Fruit fly (Drosophila melanogaster): ENCODE measurements around the gene CG13297.

dm6 chr3L:6132009-6132408 lies 25.2 kb downstream of the CG13297 start, which contains the start of gene Cpr65Au:
- no peak for TF ChIP-seq ttk (optimal IDR thresholded peaks at IDR 0.05)
- no peak for TF ChIP-seq h (optimal IDR thresholded peaks at IDR 0.05)
- no peak for TF ChIP-seq insv (optimal IDR thresholded peaks at IDR 0.05)
- TF ChIP-seq psq (optimal IDR thresholded peaks at IDR 0.05): no peak
- TF ChIP-seq Myc (optimal IDR thresholded peaks at IDR 0.05): no peak
- no peak for TF ChIP-seq Sin3A (optimal IDR thresholded peaks at IDR 0.05)
